Worm (Caenorhabditis elegans) whole organism, mixed stage, embryonic: ENCODE results near the gene Y54F10BM.23.

Experiments used
- ceh-39 ChIP-seq: fragments of 150-350 bp; optimal IDR thresholded peaks from 2 replicates; lab custom pipeline; 2014; ENCODE audit warnings: missing biosample characterization, missing genetic modification characterization
- ceh-43 ChIP-seq: fragments of 200-800 bp; sonication (Bioruptor generic); optimal IDR thresholded peaks from 2 replicates; lab custom pipeline; 2018; ENCODE audit warnings: mild to moderate bottlenecking, missing genetic modification characterization, moderate library complexity, missing compliant biosample characterization
- ceh-83 ChIP-seq: fragments of 200-800 bp; sonication (Bioruptor generic); optimal IDR thresholded peaks from 2 replicates; lab custom pipeline; 2018; ENCODE audit warnings: mild to moderate bottlenecking, missing genetic modification characterization, missing compliant biosample characterization
- ces-1 ChIP-seq: fragments of 150-350 bp; optimal IDR thresholded peaks from 2 replicates; lab custom pipeline; 2014; ENCODE audit warnings: missing biosample characterization, missing genetic modification reagents, missing genetic modification characterization
- elt-3 ChIP-seq: fragments of 150-350 bp; optimal IDR thresholded peaks from 2 replicates; lab custom pipeline; 2014; ENCODE audit warnings: missing biosample characterization, missing genetic modification characterization
- flh-1 ChIP-seq: fragments of 200-800 bp; sonication (Bioruptor generic); optimal IDR thresholded peaks from 2 replicates; lab custom pipeline; 2018; ENCODE audit warnings: mild to moderate bottlenecking, missing genetic modification characterization, moderate library complexity, missing compliant biosample characterization
- ham-2 ChIP-seq: fragments of 200-800 bp; sonication (Bioruptor generic); optimal IDR thresholded peaks from 2 replicates; lab custom pipeline; 2018; ENCODE audit warnings: mild to moderate bottlenecking, missing genetic modification characterization, missing compliant biosample characterization
- lin-13 ChIP-seq: fragments of 150-350 bp; optimal IDR thresholded peaks from 2 replicates; lab custom pipeline; 2014; ENCODE audit warnings: missing biosample characterization, missing genetic modification characterization
- lin-32 ChIP-seq: fragments of 200-800 bp; sonication (Bioruptor generic); optimal IDR thresholded peaks from 2 replicates; lab custom pipeline; 2018; ENCODE audit warnings: mild to moderate bottlenecking, missing genetic modification characterization, missing compliant biosample characterization
- lsy-2 ChIP-seq: fragments of 150-350 bp; optimal IDR thresholded peaks from 2 replicates; lab custom pipeline; 2014; ENCODE audit warnings: missing biosample characterization, missing genetic modification characterization
- mep-1 ChIP-seq: fragments of 150-350 bp; optimal IDR thresholded peaks from 2 replicates; lab custom pipeline; 2017; ENCODE audit warnings: missing biosample characterization, missing genetic modification reagents, missing genetic modification characterization, inconsistent platforms
- mls-2 ChIP-seq: sonication (generic microtip); optimal IDR thresholded peaks from 2 replicates; lab custom pipeline; 2016; ENCODE audit warnings: mild to moderate bottlenecking, missing genetic modification characterization, moderate library complexity, missing compliant biosample characterization
- nhr-12 ChIP-seq: fragments of 150-350 bp; optimal IDR thresholded peaks from 2 replicates; lab custom pipeline; 2014; ENCODE audit warnings: missing biosample characterization, missing genetic modification characterization
- nhr-237 ChIP-seq: fragments of 150-350 bp; optimal IDR thresholded peaks from 2 replicates; lab custom pipeline; 2014; ENCODE audit warnings: missing biosample characterization, missing genetic modification characterization
- snpc-4 ChIP-seq: fragments of 150-350 bp; optimal IDR thresholded peaks from 2 replicates; lab custom pipeline; 2014; ENCODE audit warnings: missing biosample characterization, missing genetic modification characterization

Y54F10BM.23 gene

ce11 chrIII:2233399-2233798, 46.0 kb downstream of the Y54F10BM.23 start:
- TF ChIP-seq ceh-39 (tag; lab: Kevin White, UChicago): no peak
- no peak for TF ChIP-seq nhr-237 (tag; lab: Kevin White, UChicago)
- TF ChIP-seq elt-3 (tag; lab: Kevin White, UChicago): no peak

- TF ChIP-seq nhr-12 (tag; lab: Kevin White, UChicago): no peak
- TF ChIP-seq mls-2 (tag; lab: Kevin White, UChicago): no peak
- no peak for TF ChIP-seq nhr-237 (tag; lab: Kevin White, UChicago)
- TF ChIP-seq ceh-83: no peak
- TF ChIP-seq lin-32 (GFP tag; lab: Kevin White, UChicago): no peak
- no peak for TF ChIP-seq snpc-4 (tag; lab: Kevin White, UChicago)
- TF ChIP-seq mep-1 (tag; lab: Kevin White, UChicago): no peak
- TF ChIP-seq ham-2 (GFP tag; lab: Kevin White, UChicago): no peak
- TF ChIP-seq lin-13 (tag; lab: Kevin White, UChicago): no peak
- TF ChIP-seq flh-1: no peak
- no peak for TF ChIP-seq ces-1 (GFP tag; lab: Kevin White, UChicago)
- TF ChIP-seq lsy-2 (tag; lab: Kevin White, UChicago): no peak
- no peak for TF ChIP-seq ceh-43
- TF ChIP-seq, all 35 proteins: peak for 0
Measured at ce11 chrIII:2232360-2232759, 47.0 kb downstream of the Y54F10BM.23 start, which contains the start of gene fbxa-47. fbxa-47 (minus strand) TSS chrIII:2232460.
